Fruit fly (Drosophila melanogaster) whole organism, prepupa: ENCODE data around the gene CG6231.

ENCODE experiments used
- Blimp-1 ChIP-seq: fragments of 200-800 bp; sonication (Bioruptor generic); optimal IDR thresholded peaks from 3 replicates; lab custom pipeline; 2017; ENCODE audit warnings: missing biosample characterization, missing genetic modification characterization, mild to moderate bottlenecking, moderate library complexity, missing genetic modification reagents
- CG11294 ChIP-seq: fragments of 200-800 bp; sonication (Bioruptor generic); IDR thresholded peaks from 2 replicates; pipeline ENCODE4 v1.3.6; 2022; ENCODE audit warnings: missing biosample characterization, missing genetic modification characterization
- CG6854 ChIP-seq: fragments of 200-800 bp; sonication (Bioruptor generic); optimal IDR thresholded peaks from 2 replicates; lab custom pipeline; 2017; ENCODE audit warnings: missing biosample characterization, mild to moderate bottlenecking, missing genetic modification characterization
- CG7368 ChIP-seq: fragments of 200-800 bp; sonication (Bioruptor generic); optimal IDR thresholded peaks from 3 replicates; lab custom pipeline; 2016; ENCODE audit warnings: missing biosample characterization, missing genetic modification characterization
- CG8119 ChIP-seq: fragments of 200-800 bp; sonication (Bioruptor generic); IDR thresholded peaks from 3 replicates; pipeline ENCODE4 v1.3.6; 2022; ENCODE audit warnings: missing biosample characterization, missing genetic modification characterization
- CG8319 ChIP-seq: fragments of 200-800 bp; sonication (Bioruptor generic); optimal IDR thresholded peaks from 3 replicates; lab custom pipeline; 2016; ENCODE audit warnings: missing biosample characterization, missing genetic modification characterization
- Lpt ChIP-seq: fragments of 200-800 bp; sonication (Bioruptor generic); optimal IDR thresholded peaks from 3 replicates; lab custom pipeline; 2016; ENCODE audit warnings: missing biosample characterization, missing genetic modification characterization
- OdsH ChIP-seq: fragments of 200-800 bp; sonication (Bioruptor generic); optimal IDR thresholded peaks from 3 replicates; lab custom pipeline; 2016; ENCODE audit warnings: missing biosample characterization, missing genetic modification characterization
- dac ChIP-seq: fragments of 200-800 bp; sonication (Bioruptor generic); optimal IDR thresholded peaks from 2 replicates; lab custom pipeline; 2017; ENCODE audit warnings: missing biosample characterization, mild to moderate bottlenecking, missing genetic modification characterization
- fd59A ChIP-seq: fragments of 200-800 bp; sonication (Bioruptor generic); optimal IDR thresholded peaks from 2 replicates; lab custom pipeline; 2017; ENCODE audit warnings: missing biosample characterization, mild to moderate bottlenecking, missing genetic modification characterization, missing genetic modification reagents
- net ChIP-seq: fragments of 200-800 bp; sonication (Bioruptor generic); optimal IDR thresholded peaks from 3 replicates; lab custom pipeline; 2016; ENCODE audit warnings: missing biosample characterization, missing genetic modification characterization
- ss ChIP-seq, 2 experiments: fragments of 200-800 bp; sonication (Bioruptor generic); optimal IDR thresholded peaks; 2 replicates in 1 of 2; 3 replicates in 1 of 2; lab custom pipeline; 2017 to 2018; ENCODE audit warnings: mild to moderate bottlenecking in 2 of 2, missing biosample characterization in 2 of 2, missing genetic modification characterization in 2 of 2, moderate library complexity in 1 of 2
- svp ChIP-seq: fragments of 200-800 bp; sonication (Bioruptor generic); peaks from one replicate; lab custom pipeline; 2016; ENCODE audit warnings: missing biosample characterization, missing genetic modification characterization

DNA sequence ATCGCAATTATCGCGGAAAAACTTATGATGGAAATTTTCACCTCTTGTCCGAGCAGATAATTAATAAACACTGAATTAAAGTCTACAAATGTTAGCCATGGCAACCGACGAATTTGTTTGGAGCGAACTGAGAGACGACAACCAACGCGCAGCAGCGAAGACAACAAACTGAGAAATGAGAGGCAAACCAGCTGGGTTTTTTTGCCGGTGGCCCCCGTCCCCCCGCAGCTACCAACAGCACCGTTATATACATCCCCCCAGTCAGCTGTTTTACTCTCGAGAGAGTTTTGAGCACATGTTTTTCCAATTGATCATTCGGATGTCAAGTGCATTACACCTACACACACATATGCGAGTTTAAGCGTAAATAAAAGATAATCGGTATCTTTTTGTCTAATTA lies 8.5 kb upstream of the CG6231 start:
- peak; percentile 22 for TF ChIP-seq CG6854
- no peak for TF ChIP-seq fd59A
- TF ChIP-seq Lpt: no peak
- no peak for TF ChIP-seq CG11294 (GFP tag; lab: Robert Waterston, UW)
- TF ChIP-seq ss (GFP tag; optimal IDR thresholded peaks at IDR 0.05; lab: Kevin White, UChicago): no peak
- TF ChIP-seq Blimp-1 (GFP tag; lab: Kevin White, UChicago): no peak
- TF ChIP-seq dac (GFP tag; lab: Kevin White, UChicago): no peak
- TF ChIP-seq CG8119 (GFP tag; lab: Robert Waterston, UW): 0 out of 3 replicates have a peak, but pooled peaks have one; percentile 12
- TF ChIP-seq CG8319 (GFP tag; lab: Kevin White, UChicago): no peak
- no peak for TF ChIP-seq CG7368 (GFP tag; lab: Kevin White, UChicago)
- no peak for TF ChIP-seq net (GFP tag; lab: Kevin White, UChicago)
- no peak for TF ChIP-seq OdsH (GFP tag; lab: Kevin White, UChicago)
- peak; percentile 83 for TF ChIP-seq svp (GFP tag; lab: Kevin White, UChicago)
